Worm (Caenorhabditis elegans) whole organism, L4 larva: ENCODE measurements around the gene F59E12.8.
"Not testable (repeated sequence)": the region's sequence is repeated elsewhere in the genome, so short reads cannot be mapped to it uniquely, and the experiment has no call there.

ENCODE experiments used
- ctbp-1 ChIP-seq: fragments of 200-800 bp; sonication (Bioruptor generic); IDR thresholded peaks from 2 replicates; pipeline ENCODE4 v1.3.6; 2022; ENCODE audit warnings: missing genetic modification reagents, missing genetic modification characterization, missing compliant biosample characterization
- dmd-6 ChIP-seq: fragments of 200-800 bp; sonication (Bioruptor generic); IDR thresholded peaks from 2 replicates; pipeline ENCODE4 v1.3.6; 2022; ENCODE audit warnings: missing genetic modification reagents, missing genetic modification characterization, missing compliant biosample characterization

DNA sequence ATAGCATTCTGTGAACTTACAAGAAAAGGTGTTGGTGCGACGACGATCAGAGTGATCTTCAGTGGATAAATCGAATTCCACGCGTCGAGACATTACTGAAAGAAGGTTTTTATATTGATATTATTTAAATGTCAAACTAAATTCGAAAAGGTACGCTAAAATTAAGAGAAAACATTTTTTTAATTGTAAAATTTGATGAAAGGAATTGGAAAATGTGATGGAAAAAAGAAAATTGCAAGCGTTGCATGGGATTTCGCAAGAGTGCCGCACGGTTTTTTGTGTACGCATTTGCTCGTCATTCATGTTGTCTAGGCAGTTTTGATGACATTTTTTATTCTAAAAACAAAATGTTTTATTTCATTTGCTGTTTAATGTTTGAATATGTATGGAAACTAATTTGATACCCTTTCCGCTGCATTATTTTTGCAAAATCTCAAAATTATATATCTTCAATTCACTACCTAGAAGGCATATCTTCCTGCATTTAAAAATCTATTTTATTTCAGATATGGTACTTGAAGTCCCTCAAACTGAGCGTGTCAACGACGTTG is 5.8 kb downstream of the F59E12.8 start, which contains the start of the genes F59E12.6 and npl-4.1:
- not testable (repeated sequence) for TF ChIP-seq ctbp-1, dmd-6 (GFP tag; lab: Robert Waterston, UW)
